Worm (Caenorhabditis elegans) whole organism, L4 larva: ENCODE data around the gene glb-9.

ENCODE experiments used
- F26F4.8 ChIP-seq: fragments of 200-800 bp; sonication (Bioruptor generic); conservative IDR thresholded peaks from 2 replicates; pipeline ENCODE4 v1.3.6; 2022; ENCODE audit warnings: missing genetic modification characterization, missing compliant biosample characterization
- F44E2.7 ChIP-seq: fragments of 200-800 bp; sonication (Bioruptor generic); IDR thresholded peaks from 2 replicates; pipeline ENCODE4 v2.1.2; 2022; ENCODE audit warnings: missing genetic modification characterization, missing compliant biosample characterization
- R02D3.7 ChIP-seq: fragments of 150-350 bp; sonication (generic microtip); optimal IDR thresholded peaks from 3 replicates; lab custom pipeline; 2014; ENCODE audit warnings: missing biosample characterization, missing genetic modification characterization
- T26A8.4 ChIP-seq: fragments of 200-800 bp; sonication (Bioruptor generic); IDR thresholded peaks from 2 replicates; pipeline ENCODE4 v1.3.6; 2022; ENCODE audit warnings: missing genetic modification characterization, missing compliant biosample characterization
- Y105C5A.15 ChIP-seq: fragments of 200-800 bp; sonication (Bioruptor generic); IDR thresholded peaks from 2 replicates; pipeline ENCODE4 v1.3.6; 2022; ENCODE audit warnings: missing genetic modification characterization, missing compliant biosample characterization
- Y5F2A.4 ChIP-seq: fragments of 200-800 bp; sonication (Bioruptor generic); optimal IDR thresholded peaks from 2 replicates; lab custom pipeline; 2018; ENCODE audit warnings: mild to moderate bottlenecking, missing genetic modification characterization, missing compliant biosample characterization
- ZK337.2 ChIP-seq: fragments of 200-800 bp; sonication (Bioruptor generic); IDR thresholded peaks from 2 replicates; pipeline ENCODE4 v1.3.6; 2022; ENCODE audit warnings: missing genetic modification reagents, missing genetic modification characterization, missing compliant biosample characterization
- ZK546.5 ChIP-seq, 2 experiments: sonication (generic microtip); optimal IDR thresholded peaks; 2 replicates each; lab custom pipeline; 2017; ENCODE audit warnings: missing biosample characterization in 2 of 2, missing genetic modification characterization in 2 of 2
- aha-1 ChIP-seq: fragments of 150-350 bp; peaks from one replicate; lab custom pipeline; 2014; ENCODE audit warnings: missing biosample characterization, missing genetic modification characterization
- aly-2 ChIP-seq: sonication (generic microtip); optimal IDR thresholded peaks from 2 replicates; lab custom pipeline; 2018; ENCODE audit warnings: missing biosample characterization, missing genetic modification characterization
- attf-4 ChIP-seq: sonication (generic microtip); optimal IDR thresholded peaks from 3 replicates; lab custom pipeline; 2017; ENCODE audit warnings: missing biosample characterization, missing genetic modification characterization
- ceh-20 ChIP-seq: fragments of 200-800 bp; sonication (Bioruptor generic); IDR thresholded peaks from 2 replicates; pipeline ENCODE4 v1.3.6; 2022; ENCODE audit warnings: missing genetic modification reagents, missing genetic modification characterization, missing compliant biosample characterization
- ceh-28 ChIP-seq: fragments of 150-350 bp; optimal IDR thresholded peaks from 2 replicates; lab custom pipeline; 2014; ENCODE audit warnings: missing biosample characterization, missing genetic modification reagents, missing genetic modification characterization
- ceh-82 ChIP-seq: sonication (generic microtip); optimal IDR thresholded peaks from 2 replicates; lab custom pipeline; 2017; ENCODE audit warnings: missing biosample characterization, missing genetic modification characterization
- daf-19 ChIP-seq: fragments of 200-800 bp; sonication (Bioruptor generic); conservative IDR thresholded peaks from 2 replicates; pipeline ENCODE4 v1.3.6; 2022; ENCODE audit warnings: missing genetic modification characterization, missing compliant biosample characterization
- dmd-8 ChIP-seq: fragments of 200-800 bp; sonication (Bioruptor generic); IDR thresholded peaks from 2 replicates; pipeline ENCODE4 v1.3.6; 2022; ENCODE audit warnings: missing genetic modification characterization, missing compliant biosample characterization
- dmd-9 ChIP-seq: fragments of 200-800 bp; sonication (Bioruptor generic); IDR thresholded peaks from 2 replicates; pipeline ENCODE4 v1.3.6; 2022; ENCODE audit warnings: missing genetic modification reagents, missing genetic modification characterization, missing compliant biosample characterization
- duxl-1 ChIP-seq: sonication (generic microtip); optimal IDR thresholded peaks from 2 replicates; lab custom pipeline; 2016; ENCODE audit warnings: mild to moderate bottlenecking, missing genetic modification characterization, moderate library complexity, missing compliant biosample characterization; ENCODE audit not compliant: poor library complexity
- dve-1 ChIP-seq: sonication (generic microtip); optimal IDR thresholded peaks from 2 replicates; lab custom pipeline; 2017; ENCODE audit warnings: antibody characterized with exemption, mild to moderate bottlenecking, missing genetic modification characterization, missing compliant biosample characterization; ENCODE audit not compliant: insufficient read depth
- egl-43 ChIP-seq: fragments of 200-800 bp; sonication (Bioruptor generic); IDR thresholded peaks from 2 replicates; pipeline ENCODE4 v1.3.6; 2022; ENCODE audit warnings: missing genetic modification reagents, missing genetic modification characterization, missing compliant biosample characterization
- fkh-10 ChIP-seq: fragments of 150-350 bp; optimal IDR thresholded peaks from 2 replicates; lab custom pipeline; 2014; ENCODE audit warnings: missing biosample characterization, missing genetic modification reagents, missing genetic modification characterization
- hlh-11 ChIP-seq: fragments of 200-800 bp; sonication (Bioruptor generic); optimal IDR thresholded peaks from 2 replicates; lab custom pipeline; 2018; ENCODE audit warnings: mild to moderate bottlenecking, missing genetic modification characterization, missing compliant biosample characterization
- hlh-30 ChIP-seq: sonication (generic microtip); optimal IDR thresholded peaks from 2 replicates; lab custom pipeline; 2017; ENCODE audit warnings: antibody characterized with exemption, mild to moderate bottlenecking, missing genetic modification characterization, missing compliant biosample characterization; ENCODE audit not compliant: insufficient read depth
- hmg-1.1 ChIP-seq: fragments of 200-800 bp; sonication (Bioruptor generic); IDR thresholded peaks from 2 replicates; pipeline ENCODE4 v1.3.6; 2022; ENCODE audit warnings: missing genetic modification reagents, missing genetic modification characterization, missing compliant biosample characterization
- jun-1 ChIP-seq: fragments of 150-350 bp; optimal IDR thresholded peaks from 2 replicates; lab custom pipeline; 2014; ENCODE audit warnings: missing biosample characterization, missing genetic modification reagents, missing genetic modification characterization
- lim-7 ChIP-seq: fragments of 200-800 bp; sonication (Bioruptor generic); IDR thresholded peaks from 2 replicates; pipeline ENCODE4 v1.3.6; 2022; ENCODE audit warnings: missing genetic modification characterization, missing compliant biosample characterization
- lin-13 ChIP-seq: fragments of 150-350 bp; optimal IDR thresholded peaks from 2 replicates; lab custom pipeline; 2014; ENCODE audit warnings: missing biosample characterization, missing genetic modification reagents, missing genetic modification characterization
- lin-15B ChIP-seq: fragments of 150-350 bp; sonication (generic microtip); optimal IDR thresholded peaks from 3 replicates; lab custom pipeline; 2014; ENCODE audit warnings: missing biosample characterization, missing genetic modification characterization
- lin-29 ChIP-seq: fragments of 200-800 bp; sonication (Bioruptor generic); IDR thresholded peaks from 2 replicates; pipeline ENCODE4 v1.3.6; 2022; ENCODE audit warnings: missing genetic modification reagents, missing genetic modification characterization, missing compliant biosample characterization
- lin-39 ChIP-seq: fragments of 150-350 bp; optimal IDR thresholded peaks from 2 replicates; lab custom pipeline; 2014; ENCODE audit warnings: missing biosample characterization, missing genetic modification reagents, missing genetic modification characterization
- madf-5 ChIP-seq, 2 experiments: fragments of 200-800 bp; sonication (Bioruptor generic); IDR thresholded peaks; 2 replicates each; pipeline ENCODE4 v1.3.6; 2022; ENCODE audit warnings: missing compliant biosample characterization in 2 of 2, missing genetic modification characterization in 2 of 2
- mes-2 ChIP-seq: sonication (generic microtip); optimal IDR thresholded peaks from 2 replicates; lab custom pipeline; 2016; ENCODE audit warnings: missing genotype, mild to moderate bottlenecking, missing genetic modification characterization, missing compliant biosample characterization; ENCODE audit not compliant: poor library complexity, severe bottlenecking
- mxl-3 ChIP-seq: fragments of 200-800 bp; sonication (Bioruptor generic); optimal IDR thresholded peaks from 2 replicates; lab custom pipeline; 2018; ENCODE audit warnings: mild to moderate bottlenecking, missing genetic modification characterization, missing compliant biosample characterization
- nhr-102 ChIP-seq: sonication (generic microtip); optimal IDR thresholded peaks from 2 replicates; lab custom pipeline; 2016; ENCODE audit warnings: mild to moderate bottlenecking, missing genetic modification characterization, moderate library complexity, missing compliant biosample characterization
- nhr-237 ChIP-seq: sonication (generic microtip); optimal IDR thresholded peaks from 2 replicates; lab custom pipeline; 2017; ENCODE audit warnings: missing biosample characterization, missing genetic modification characterization
- nhr-25 ChIP-seq: sonication (generic microtip); optimal IDR thresholded peaks from 2 replicates; lab custom pipeline; 2017; ENCODE audit warnings: missing genetic modification characterization, mild to moderate bottlenecking, missing compliant biosample characterization, antibody characterized with exemption, moderate library complexity, borderline replicate concordance; ENCODE audit not compliant: insufficient read depth
- nhr-28 ChIP-seq: fragments of 150-350 bp; optimal IDR thresholded peaks from 2 replicates; lab custom pipeline; 2014; ENCODE audit warnings: missing biosample characterization, missing genetic modification characterization
- nhr-41 ChIP-seq: fragments of 200-800 bp; sonication (Bioruptor generic); IDR thresholded peaks from 2 replicates; pipeline ENCODE4 v1.3.6; 2022; ENCODE audit warnings: missing genetic modification reagents, missing genetic modification characterization, missing compliant biosample characterization
- nhr-48 ChIP-seq: sonication (generic microtip); optimal IDR thresholded peaks from 2 replicates; lab custom pipeline; 2016; ENCODE audit warnings: mild to moderate bottlenecking, missing genetic modification characterization, missing compliant biosample characterization
- nhr-6 ChIP-seq: fragments of 150-350 bp; optimal IDR thresholded peaks from 2 replicates; lab custom pipeline; 2014; ENCODE audit warnings: missing biosample characterization, missing genetic modification characterization
- nhr-76 ChIP-seq: fragments of 150-350 bp; optimal IDR thresholded peaks from 2 replicates; lab custom pipeline; 2014; ENCODE audit warnings: missing biosample characterization, missing genetic modification characterization
- php-3 ChIP-seq: fragments of 200-800 bp; sonication (Bioruptor generic); IDR thresholded peaks from 2 replicates; pipeline ENCODE4 v1.3.6; 2022; ENCODE audit warnings: missing genetic modification reagents, missing genetic modification characterization, missing compliant biosample characterization
- pqm-1 ChIP-seq: sonication (generic microtip); optimal IDR thresholded peaks from 2 replicates; lab custom pipeline; 2017; ENCODE audit warnings: missing biosample characterization, missing genetic modification characterization
- saeg-2 ChIP-seq: fragments of 200-800 bp; sonication (Bioruptor generic); IDR thresholded peaks from 2 replicates; pipeline ENCODE4 v1.3.6; 2022; ENCODE audit warnings: missing genetic modification reagents, missing genetic modification characterization, missing compliant biosample characterization
- sdz-12 ChIP-seq: fragments of 200-800 bp; sonication (Bioruptor generic); optimal IDR thresholded peaks from 2 replicates; lab custom pipeline; 2018; ENCODE audit warnings: mild to moderate bottlenecking, missing genetic modification characterization, missing compliant biosample characterization
- skn-1 ChIP-seq: fragments of 150-350 bp; optimal IDR thresholded peaks from 2 replicates; lab custom pipeline; 2014; ENCODE audit warnings: missing biosample characterization, missing genetic modification characterization
- spr-1 ChIP-seq: sonication (generic microtip); optimal IDR thresholded peaks from 2 replicates; lab custom pipeline; 2016; ENCODE audit warnings: mild to moderate bottlenecking, missing genetic modification characterization, missing compliant biosample characterization
- spr-3 ChIP-seq: fragments of 200-800 bp; sonication (Bioruptor generic); optimal IDR thresholded peaks from 2 replicates; lab custom pipeline; 2018; ENCODE audit warnings: mild to moderate bottlenecking, missing genetic modification characterization, missing compliant biosample characterization
- unc-130 ChIP-seq: sonication (generic microtip); optimal IDR thresholded peaks from 2 replicates; lab custom pipeline; 2016; ENCODE audit warnings: missing genetic modification reagents, missing genetic modification characterization, missing compliant biosample characterization
- zfp-3 ChIP-seq: fragments of 200-800 bp; sonication (Bioruptor generic); conservative IDR thresholded peaks from 2 replicates; pipeline ENCODE4 v1.3.6; 2022; ENCODE audit warnings: missing genetic modification reagents, missing genetic modification characterization, missing compliant biosample characterization

Gene glb-9

ce11 chrII:7478487-7479234 lies 40.5 kb downstream of the glb-9 start, which contains the start of the genes aka-1 and ubc-6 (continued):
- TF ChIP-seq Y5F2A.4 (GFP tag; lab: Kevin White, UChicago) (peak; percentile 35), F26F4.8 (no peak), dmd-9 (GFP tag; lab: Robert Waterston, UW) (peak; percentile 89), hmg-1.1 (GFP tag; lab: Robert Waterston, UW) (peak; percentile 91), nhr-6 (tag; lab: Kevin White, UChicago) (peak; percentile 22), daf-19 (GFP tag; lab: Robert Waterston, UW) (peak; percentile 95), lin-29 (GFP tag; lab: Robert Waterston, UW) (peak; percentile 80), lin-39 (tag; lab: Kevin White, UChicago) (no peak), dve-1 (peak; percentile 91), ceh-20 (GFP tag; lab: Robert Waterston, UW) (peak; percentile 95), nhr-76 (tag; lab: Kevin White, UChicago) (peak; percentile 8), nhr-237 (no peak), Y105C5A.15 (GFP tag; lab: Robert Waterston, UW) (peak; percentile 68; the same call in 1 of the 2 replicates), mes-2 (tag; lab: Kevin White, UChicago) (peak; percentile 78), spr-3 (GFP tag; lab: Kevin White, UChicago) (peak; percentile 32), ceh-82 (tag; lab: Kevin White, UChicago) (no peak), nhr-48 (peak; percentile 82), nhr-102 (tag; lab: Kevin White, UChicago) (peak; percentile 89), madf-5 (GFP tag; IDR thresholded peaks at IDR 0.05; lab: Robert Waterston, UW) (peak; percentile 34 to 85; a peak in 2 of 4 replicates), skn-1 (tag; lab: Kevin White, UChicago) (no peak), ceh-28 (no peak), unc-130 (peak; percentile 94), sdz-12 (no peak), ZK337.2 (GFP tag; lab: Robert Waterston, UW) (peak; percentile 71), fkh-10 (GFP tag; lab: Kevin White, UChicago) (peak; percentile 47), hlh-11 (tag; lab: Kevin White, UChicago) (peak; percentile 98), hlh-30 (tag; lab: Kevin White, UChicago) (peak; percentile 92), lin-13 (GFP tag; lab: Kevin White, UChicago) (peak; percentile 75), attf-4 (tag; lab: Kevin White, UChicago) (no peak), F44E2.7 (GFP tag; lab: Robert Waterston, UW) (0 out of 2 replicates have a peak, but pooled peaks have one; percentile 24), ZK546.5 (tag; optimal IDR thresholded peaks at IDR 0.05; lab: Kevin White, UChicago) (no peak), aly-2 (tag; lab: Kevin White, UChicago) (no peak), dmd-8 (GFP tag; lab: Robert Waterston, UW) (peak; percentile 71; the same call in 1 of the 2 replicates), mxl-3 (GFP tag; lab: Kevin White, UChicago) (peak; percentile 83), zfp-3 (peak; percentile 81), php-3 (GFP tag; lab: Robert Waterston, UW) (peak; percentile 84), R02D3.7 (tag; lab: Kevin White, UChicago) (no peak), lin-15B (tag; lab: Kevin White, UChicago) (no peak), lim-7 (peak; percentile 70), T26A8.4 (GFP tag; lab: Robert Waterston, UW) (peak; percentile 95), nhr-41 (GFP tag; lab: Robert Waterston, UW) (peak; percentile 61; the same call in 1 of the 2 replicates), duxl-1 (tag; lab: Kevin White, UChicago) (peak; percentile 49), nhr-28 (peak; percentile 62), egl-43 (peak; percentile 95), jun-1 (tag; lab: Kevin White, UChicago) (peak; percentile 21), aha-1 (tag; lab: Kevin White, UChicago) (peak; percentile 44), pqm-1 (tag; lab: Kevin White, UChicago) (no peak), spr-1 (peak; percentile 86), nhr-25 (peak; percentile 34), saeg-2 (GFP tag; lab: Robert Waterston, UW) (peak; percentile 85)
